Worm (Caenorhabditis elegans): ENCODE results near the gene mml-1.

mml-1 gene

ce11 chrIII:7374681-7375271 is at the start of gene mml-1:
mml-1 (minus strand) TSS chrIII:7374731.
- TF ChIP-seq lin-14 (GFP tag; optimal IDR thresholded peaks at IDR 0.05) = peak; percentile 56
- TF ChIP-seq snu-23 (GFP tag; optimal IDR thresholded peaks at IDR 0.05) = peak; percentile 22
- no peak for TF ChIP-seq zip-4 (GFP tag; optimal IDR thresholded peaks at IDR 0.05)
- TF ChIP-seq ceh-88 (GFP tag; IDR thresholded peaks at IDR 0.05) = no peak
- TF ChIP-seq mdl-1 (tag; optimal IDR thresholded peaks at IDR 0.05) = peak in 1 of 2 experiments; percentile 21
- TF ChIP-seq F16B12.6 (tag; optimal IDR thresholded peaks at IDR 0.05) = no peak
- TF ChIP-seq nhr-19 (GFP tag; conservative IDR thresholded peaks at IDR 0.05) = no peak
- TF ChIP-seq elt-3 (tag; optimal IDR thresholded peaks at IDR 0.05) = no peak
- no peak for TF ChIP-seq nhr-28 (tag; optimal IDR thresholded peaks at IDR 0.05)
- no peak for TF ChIP-seq unc-86 (tag; optimal IDR thresholded peaks at IDR 0.05)
- TF ChIP-seq nhr-84 (tag; optimal IDR thresholded peaks at IDR 0.05) = no peak
- TF ChIP-seq lin-35 (GFP tag; optimal IDR thresholded peaks at IDR 0.05) = peak; percentile 8 to 42
- no peak for TF ChIP-seq alr-1 (tag; optimal IDR thresholded peaks at IDR 0.05; ENCODE audit: borderline replicate concordance)
- TF ChIP-seq ama-1 (optimal IDR thresholded peaks at IDR 0.05) = no peak
- peak; percentile 23 for TF ChIP-seq mep-1 (tag; optimal IDR thresholded peaks at IDR 0.05)
- TF ChIP-seq ets-5 (GFP tag; IDR thresholded peaks at IDR 0.05) = no peak
- no peak for TF ChIP-seq fkh-4 (tag; optimal IDR thresholded peaks at IDR 0.05; ENCODE audit: borderline replicate concordance)
- peak in 1 of 2 experiments; percentile 21 for TF ChIP-seq efl-1 (optimal IDR thresholded peaks at IDR 0.05)
- TF ChIP-seq efl-1 (GFP tag; optimal IDR thresholded peaks at IDR 0.05 in 1 of 2) = peak; percentile 7 to 89
- no peak for TF ChIP-seq ztf-4 (tag; optimal IDR thresholded peaks at IDR 0.05)
- TF ChIP-seq ceh-82 (tag; optimal IDR thresholded peaks at IDR 0.05) = no peak
- no peak for TF ChIP-seq dsc-1 (tag; optimal IDR thresholded peaks at IDR 0.05)
- TF ChIP-seq elt-2 (tag; optimal IDR thresholded peaks at IDR 0.05) = no peak
- TF ChIP-seq lin-13 (GFP tag; optimal IDR thresholded peaks at IDR 0.05) = peak; percentile 14
- peak; percentile 11 for TF ChIP-seq nhr-20 (tag; optimal IDR thresholded peaks at IDR 0.05)
- no peak for TF ChIP-seq sox-4 (tag; optimal IDR thresholded peaks at IDR 0.05)
- TF ChIP-seq ceh-8 (GFP tag; optimal IDR thresholded peaks at IDR 0.05) = no peak
- TF ChIP-seq rnt-1 (tag; optimal IDR thresholded peaks at IDR 0.05) = peak; percentile 33
- TF ChIP-seq nhr-71 (tag; optimal IDR thresholded peaks at IDR 0.05) = peak; percentile 39
- TF ChIP-seq nhr-47 (tag; optimal IDR thresholded peaks at IDR 0.05) = no peak
- peak in 1 of 3 experiments; percentile 3 for TF ChIP-seq dpl-1 (GFP tag; optimal IDR thresholded peaks at IDR 0.05)
- TF ChIP-seq grh-1 (GFP tag; IDR thresholded peaks at IDR 0.05) = 0 out of 2 replicates have a peak, but pooled peaks have one; percentile 17
- TF ChIP-seq blmp-1 (tag; optimal IDR thresholded peaks at IDR 0.05) = no peak
- TF ChIP-seq ceh-90 (tag; optimal IDR thresholded peaks at IDR 0.05) = no peak
- peak; percentile 18 for TF ChIP-seq unc-130 (tag; optimal IDR thresholded peaks at IDR 0.05)
- TF ChIP-seq pag-3 (tag; optimal IDR thresholded peaks at IDR 0.05; ENCODE audit: borderline replicate concordance, insufficient read depth) = no peak
- peak; percentile 13 to 36 for TF ChIP-seq lsy-2 (tag; optimal IDR thresholded peaks at IDR 0.05)
- TF ChIP-seq irx-1 (tag; optimal IDR thresholded peaks at IDR 0.05) = no peak
- TF ChIP-seq ces-1 (GFP tag; optimal IDR thresholded peaks at IDR 0.05) = no peak

DNA sequence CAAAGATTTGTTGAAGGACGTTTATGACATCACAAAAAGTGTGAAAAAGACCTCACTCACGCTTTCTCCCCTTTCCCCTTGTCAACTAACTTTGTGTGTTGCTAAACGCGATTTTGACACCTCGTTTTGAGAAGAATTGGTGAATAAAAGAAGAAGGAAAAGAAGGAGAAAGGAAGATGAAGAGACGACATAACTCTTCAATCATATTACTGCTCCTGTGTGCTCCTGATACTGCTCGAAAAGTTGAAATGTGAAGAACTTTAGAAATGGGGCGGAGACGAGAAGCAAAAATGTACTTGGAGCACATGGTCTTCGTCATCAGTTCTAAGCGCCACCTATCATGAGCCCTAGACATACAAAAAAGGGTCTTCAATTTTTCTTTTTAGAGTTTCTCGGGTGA is 24.5 kb upstream of the mml-1 start:
- TF ChIP-seq egl-27 (tag; optimal IDR thresholded peaks at IDR 0.05) (no peak), fkh-10 (GFP tag; optimal IDR thresholded peaks at IDR 0.05) (peak; percentile 82), lin-14 (GFP tag; optimal IDR thresholded peaks at IDR 0.05) (peak; percentile 42), nhr-20 (tag; optimal IDR thresholded peaks at IDR 0.05) (no peak), lsy-2 (tag; optimal IDR thresholded peaks at IDR 0.05) (no peak), skn-1 (tag; optimal IDR thresholded peaks at IDR 0.05) (no peak), snu-23 (GFP tag; optimal IDR thresholded peaks at IDR 0.05) (no peak)
